Worm (Caenorhabditis elegans) whole organism, young adult: ENCODE results near the gene F09E5.8.

ENCODE experiments used
- B0035.1 ChIP-seq: sonication (generic microtip); optimal IDR thresholded peaks from 2 replicates; lab custom pipeline; 2016; ENCODE audit warnings: missing genetic modification characterization, mild to moderate bottlenecking, missing compliant biosample characterization, missing genotype, missing genetic modification reagents
- B0261.1 ChIP-seq: sonication (generic microtip); optimal IDR thresholded peaks from 2 replicates; lab custom pipeline; 2016; ENCODE audit warnings: mild to moderate bottlenecking, missing genetic modification characterization, moderate library complexity, missing compliant biosample characterization
- C06A6.2 ChIP-seq: fragments of 200-800 bp; sonication (Bioruptor generic); conservative IDR thresholded peaks from 2 replicates; pipeline ENCODE4 v1.3.6; 2022; ENCODE audit warnings: missing genetic modification characterization, missing compliant biosample characterization
- F10E7.11 ChIP-seq: sonication (generic microtip); optimal IDR thresholded peaks from 2 replicates; lab custom pipeline; 2017; ENCODE audit warnings: mild to moderate bottlenecking, missing genetic modification characterization, moderate library complexity, missing compliant biosample characterization
- F22D6.2 ChIP-seq: sonication (generic microtip); optimal IDR thresholded peaks from 2 replicates; lab custom pipeline; 2016; ENCODE audit warnings: mild to moderate bottlenecking, missing genetic modification characterization, missing compliant biosample characterization
- F33H1.4 ChIP-seq: fragments of 200-800 bp; sonication (Bioruptor generic); IDR thresholded peaks from 2 replicates; pipeline ENCODE4 v1.3.6; 2022; ENCODE audit warnings: missing genetic modification reagents, missing genetic modification characterization, missing compliant biosample characterization
- Y53F4B.3 ChIP-seq: fragments of 200-800 bp; sonication (Bioruptor generic); IDR thresholded peaks from 2 replicates; pipeline ENCODE4 v1.3.6; 2022; ENCODE audit warnings: missing genetic modification reagents, missing genetic modification characterization, missing compliant biosample characterization
- Y53G8AR.9 ChIP-seq: fragments of 200-800 bp; sonication (Bioruptor generic); conservative IDR thresholded peaks from 2 replicates; pipeline ENCODE4 v1.3.6; 2022; ENCODE audit warnings: missing genetic modification reagents, missing genetic modification characterization, missing compliant biosample characterization
- Y67H2A.10 ChIP-seq: fragments of 200-800 bp; sonication (Bioruptor generic); conservative IDR thresholded peaks from 2 replicates; pipeline ENCODE4 v1.3.6; 2022; ENCODE audit warnings: missing genetic modification reagents, missing genetic modification characterization, missing compliant biosample characterization
- ZK185.1 ChIP-seq: sonication (generic microtip); optimal IDR thresholded peaks from 2 replicates; lab custom pipeline; 2016; ENCODE audit warnings: mild to moderate bottlenecking, missing genetic modification characterization, missing compliant biosample characterization; ENCODE audit not compliant: poor library complexity, severe bottlenecking
- atf-7 ChIP-seq: sonication (generic microtip); optimal IDR thresholded peaks from 2 replicates; lab custom pipeline; 2017; ENCODE audit warnings: mild to moderate bottlenecking, missing genetic modification characterization, missing compliant biosample characterization
- attf-6 ChIP-seq: fragments of 200-800 bp; sonication (Bioruptor generic); IDR thresholded peaks from 2 replicates; pipeline ENCODE4 v1.3.6; 2022; ENCODE audit warnings: missing genetic modification reagents, missing genetic modification characterization, missing compliant biosample characterization
- bed-1 ChIP-seq: fragments of 200-800 bp; sonication (Bioruptor generic); IDR thresholded peaks from 2 replicates; pipeline ENCODE4 v1.3.6; 2022; ENCODE audit warnings: missing genetic modification reagents, missing genetic modification characterization, missing compliant biosample characterization
- ceh-40 ChIP-seq: fragments of 200-800 bp; sonication (Bioruptor generic); IDR thresholded peaks from 2 replicates; pipeline ENCODE4 v1.3.6; 2022; ENCODE audit warnings: missing genetic modification characterization, missing compliant biosample characterization
- ceh-91 ChIP-seq: fragments of 200-800 bp; sonication (Bioruptor generic); IDR thresholded peaks from 2 replicates; pipeline ENCODE4 v1.3.6; 2022; ENCODE audit warnings: missing genetic modification reagents, missing genetic modification characterization, missing compliant biosample characterization
- dox-1 ChIP-seq: fragments of 200-800 bp; sonication (Bioruptor generic); IDR thresholded peaks from 2 replicates; pipeline ENCODE4 v1.3.6; 2022; ENCODE audit warnings: missing genetic modification reagents, missing genetic modification characterization, missing compliant biosample characterization
- ekl-4 ChIP-seq: fragments of 200-800 bp; sonication (Bioruptor generic); IDR thresholded peaks from 2 replicates; pipeline ENCODE4 v1.3.6; 2022; ENCODE audit warnings: missing genetic modification reagents, missing genetic modification characterization, missing compliant biosample characterization
- hlh-26 ChIP-seq: fragments of 200-800 bp; sonication (Bioruptor generic); conservative IDR thresholded peaks from 2 replicates; pipeline ENCODE4 v1.3.6; 2022; ENCODE audit warnings: missing genetic modification reagents, missing genetic modification characterization, missing compliant biosample characterization
- hmg-1.2 ChIP-seq: fragments of 200-800 bp; sonication (Bioruptor generic); IDR thresholded peaks from 2 replicates; pipeline ENCODE4 v1.3.6; 2022; ENCODE audit warnings: missing genetic modification reagents, missing genetic modification characterization, missing compliant biosample characterization
- hsf-1 ChIP-seq: fragments of 200-800 bp; sonication (Bioruptor generic); IDR thresholded peaks from 2 replicates; pipeline ENCODE4 v1.3.6; 2022; ENCODE audit warnings: missing genetic modification reagents, missing genetic modification characterization, missing compliant biosample characterization
- lin-35 ChIP-seq, 3 experiments: fragments of 150-350 bp in 2 of 3; sonication (generic microtip) in 1 of 3; optimal IDR thresholded peaks; 2 replicates each; lab custom pipeline; 2014 to 2018; ENCODE audit warnings: missing biosample characterization in 3 of 3, missing genetic modification characterization in 3 of 3, missing genetic modification reagents in 3 of 3
- lin-54 ChIP-seq: fragments of 200-800 bp; sonication (Bioruptor generic); optimal IDR thresholded peaks from 2 replicates; lab custom pipeline; 2018; ENCODE audit warnings: mild to moderate bottlenecking, missing genetic modification characterization, missing compliant biosample characterization
- lsy-27 ChIP-seq: sonication (generic microtip); optimal IDR thresholded peaks from 2 replicates; lab custom pipeline; 2017; ENCODE audit warnings: missing genetic modification characterization, mild to moderate bottlenecking, missing compliant biosample characterization, antibody characterized with exemption, missing genotype, borderline replicate concordance; ENCODE audit not compliant: insufficient read depth
- madf-10 ChIP-seq: sonication (generic microtip); optimal IDR thresholded peaks from 2 replicates; lab custom pipeline; 2016; ENCODE audit warnings: mild to moderate bottlenecking, missing genetic modification characterization, missing compliant biosample characterization
- madf-3 ChIP-seq: fragments of 200-800 bp; sonication (Bioruptor generic); IDR thresholded peaks from 2 replicates; pipeline ENCODE4 v1.3.6; 2022; ENCODE audit warnings: missing genetic modification reagents, missing genetic modification characterization, missing compliant biosample characterization
- mes-4 ChIP-seq: sonication (generic microtip); optimal IDR thresholded peaks from 2 replicates; lab custom pipeline; 2016; ENCODE audit warnings: missing genotype, missing genetic modification characterization, missing compliant biosample characterization
- mxl-1 ChIP-seq: sonication (generic microtip); optimal IDR thresholded peaks from 2 replicates; lab custom pipeline; 2016; ENCODE audit warnings: missing genetic modification characterization, missing compliant biosample characterization
- nfya-2 ChIP-seq: fragments of 200-800 bp; sonication (Bioruptor generic); IDR thresholded peaks from 2 replicates; pipeline ENCODE4 v1.3.6; 2022; ENCODE audit warnings: missing genetic modification reagents, missing genetic modification characterization, missing compliant biosample characterization
- nfyb-1 ChIP-seq: fragments of 200-800 bp; sonication (Bioruptor generic); IDR thresholded peaks from 2 replicates; pipeline ENCODE4 v1.3.6; 2022; ENCODE audit warnings: missing genetic modification reagents, missing genetic modification characterization, missing compliant biosample characterization
- nhr-27 ChIP-seq: fragments of 200-800 bp; sonication (Bioruptor generic); optimal IDR thresholded peaks from 2 replicates; lab custom pipeline; 2018; ENCODE audit warnings: mild to moderate bottlenecking, missing genetic modification characterization, moderate library complexity, missing compliant biosample characterization
- rcor-1 ChIP-seq: fragments of 200-800 bp; sonication (Bioruptor generic); IDR thresholded peaks from 2 replicates; pipeline ENCODE4 v1.3.6; 2022; ENCODE audit warnings: missing genetic modification reagents, missing genetic modification characterization, missing compliant biosample characterization
- rec-8 ChIP-seq, 2 experiments: sonication (generic microtip); optimal IDR thresholded peaks; 2 replicates each; lab custom pipeline; 2016; ENCODE audit warnings: mild to moderate bottlenecking in 2 of 2, missing genetic modification characterization in 2 of 2, missing genetic modification reagents in 2 of 2, missing genotype in 2 of 2, missing biosample characterization in 1 of 2, missing compliant biosample characterization in 1 of 2, moderate library complexity in 1 of 2
- rpc-1 ChIP-seq, 2 experiments: fragments of 150-350 bp in 1 of 2; sonication (generic microtip) in 1 of 2; optimal IDR thresholded peaks; 2 replicates each; lab custom pipeline; 2014 to 2018; ENCODE audit warnings: missing biosample characterization in 1 of 2, missing genetic modification characterization in 1 of 2, missing genetic modification reagents in 1 of 2, missing genotype in 1 of 2
- snpc-3.4 ChIP-seq: sonication (generic microtip); optimal IDR thresholded peaks from 2 replicates; lab custom pipeline; 2017; ENCODE audit warnings: missing genetic modification characterization, mild to moderate bottlenecking, missing compliant biosample characterization, antibody characterized with exemption, moderate library complexity, missing genotype, missing genetic modification reagents
- snpc-4 ChIP-seq, 5 experiments: fragments of 150-350 bp in 1 of 5; sonication (generic microtip) in 4 of 5; optimal IDR thresholded peaks; 2 replicates each; lab custom pipeline; 2014 to 2018; ENCODE audit warnings: missing genetic modification characterization in 5 of 5, missing biosample characterization in 3 of 5, antibody characterized with exemption in 2 of 5, mild to moderate bottlenecking in 2 of 5, missing compliant biosample characterization in 2 of 5, missing genotype in 2 of 5, moderate library complexity in 2 of 5, missing genetic modification reagents in 1 of 5
- tbp1 ChIP-seq: fragments of 200-800 bp; sonication (Bioruptor generic); optimal IDR thresholded peaks from 2 replicates; lab custom pipeline; 2018; ENCODE audit warnings: mild to moderate bottlenecking, missing genetic modification characterization, missing compliant biosample characterization
- unc-130 ChIP-seq: sonication (generic microtip); optimal IDR thresholded peaks from 2 replicates; lab custom pipeline; 2016; ENCODE audit warnings: missing genetic modification reagents, missing genetic modification characterization, missing compliant biosample characterization
- zim-3 ChIP-seq: sonication (generic microtip); optimal IDR thresholded peaks from 2 replicates; lab custom pipeline; 2017; ENCODE audit warnings: mild to moderate bottlenecking, missing genetic modification characterization, moderate library complexity, missing compliant biosample characterization
- ztf-22 ChIP-seq: fragments of 200-800 bp; sonication (Bioruptor generic); optimal IDR thresholded peaks from 2 replicates; lab custom pipeline; 2018; ENCODE audit warnings: mild to moderate bottlenecking, missing genetic modification characterization, moderate library complexity, missing compliant biosample characterization

The F09E5.8 gene

ce11 chrII:5379614-5380077 lies 29.2 kb downstream of the F09E5.8 start, which contains the start of gene pkc-3 (continued):
- TF ChIP-seq dox-1 (GFP tag; lab: Robert Waterston, UW) (peak; percentile 91), lin-35 (GFP tag; optimal IDR thresholded peaks at IDR 0.05; lab: Kevin White, UChicago) (peak in 1 of 3 experiments; percentile 47), B0261.1 (tag; lab: Kevin White, UChicago) (no peak), rec-8 (tag; optimal IDR thresholded peaks at IDR 0.05; lab: Kevin White, UChicago) (no peak), Y67H2A.10 (GFP tag; lab: Robert Waterston, UW) (no peak), snpc-4 (GFP tag; optimal IDR thresholded peaks at IDR 0.05; lab: Kevin White, UChicago) (no peak), snpc-4 (tag; optimal IDR thresholded peaks at IDR 0.05; lab: Kevin White, UChicago) (peak; percentile 13 to 64 (median 54)), nhr-27 (tag; lab: Kevin White, UChicago) (no peak), nfyb-1 (peak; percentile 72), ceh-40 (GFP tag; lab: Robert Waterston, UW) (0 out of 2 replicates have a peak, but pooled peaks have one; percentile 10), tbp1 (GFP tag; lab: Kevin White, UChicago) (peak; percentile 60), Y53G8AR.9 (GFP tag; lab: Robert Waterston, UW) (peak; percentile 86), hsf-1 (peak; percentile 75), madf-3 (GFP tag; lab: Robert Waterston, UW) (peak; percentile 72), madf-10 (tag; lab: Kevin White, UChicago) (peak; percentile 38), C06A6.2 (GFP tag; lab: Robert Waterston, UW) (peak; percentile 35; the same call in 1 of the 2 replicates), Y53F4B.3 (no peak), hmg-1.2 (GFP tag; lab: Robert Waterston, UW) (peak; percentile 59), rpc-1 (optimal IDR thresholded peaks at IDR 0.05; lab: Kevin White, UChicago) (no peak), rpc-1 (tag; optimal IDR thresholded peaks at IDR 0.05; lab: Kevin White, UChicago) (no peak), lsy-27 (tag; lab: Kevin White, UChicago) (no peak), rcor-1 (GFP tag; lab: Robert Waterston, UW) (peak; percentile 39; the same call in 1 of the 2 replicates), mxl-1 (tag; lab: Kevin White, UChicago) (no peak), lin-54 (GFP tag; lab: Kevin White, UChicago) (peak; percentile 63), unc-130 (GFP tag; lab: Kevin White, UChicago) (peak; percentile 34), F10E7.11 (tag; lab: Kevin White, UChicago) (no peak), ZK185.1 (tag; lab: Kevin White, UChicago) (peak; percentile 47), F22D6.2 (tag; lab: Kevin White, UChicago) (peak; percentile 37), mes-4 (tag; lab: Kevin White, UChicago) (no peak), atf-7 (tag; lab: Kevin White, UChicago) (peak; percentile 76), hlh-26 (GFP tag; lab: Robert Waterston, UW) (no peak), ekl-4 (GFP tag; lab: Robert Waterston, UW) (peak; percentile 78), zim-3 (tag; lab: Kevin White, UChicago) (no peak), bed-1 (GFP tag; lab: Robert Waterston, UW) (no peak), ceh-91 (no peak), B0035.1 (tag; lab: Kevin White, UChicago) (peak; percentile 28), snpc-3.4 (tag; lab: Kevin White, UChicago) (peak; percentile 80), ztf-22 (GFP tag; lab: Kevin White, UChicago) (peak; percentile 34), attf-6 (GFP tag; lab: Robert Waterston, UW) (peak; percentile 45; the same call in 1 of the 2 replicates), F33H1.4 (GFP tag; lab: Robert Waterston, UW) (peak; percentile 29; the same call in 1 of the 2 replicates), nfya-2 (GFP tag; lab: Robert Waterston, UW) (no peak)
